Worm (Caenorhabditis elegans): ENCODE results near the gene pqn-51.

The pqn-51 gene

ce11 chrV:5098925-5099324, 49.5 kb downstream of the pqn-51 start, which contains the start of gene unc-46:
Gene unc-46, minus strand, starts transcription at chrV:5099025.
- TF ChIP-seq mml-1 (tag; optimal IDR thresholded peaks at IDR 0.05) (no peak), R02D3.7 (tag; optimal IDR thresholded peaks at IDR 0.05) (no peak), ceh-16 (tag; optimal IDR thresholded peaks at IDR 0.05) (no peak), sea-2 (GFP tag; optimal IDR thresholded peaks at IDR 0.05) (no peak), nhr-67 (tag; optimal IDR thresholded peaks at IDR 0.05) (no peak), lsy-12 (tag; optimal IDR thresholded peaks at IDR 0.05) (no peak), nhr-28 (tag; optimal IDR thresholded peaks at IDR 0.05) (no peak), nhr-76 (tag; optimal IDR thresholded peaks at IDR 0.05) (no peak)

All from whole organism, L3 larva.